Fruit fly (Drosophila melanogaster) whole organism, embryonic: ENCODE results near the gene CG3294.
A peak's percentile ranks its signal among the peaks of the same experiment; 100 is the strongest.

Experiments used
- Bteb2 ChIP-seq: fragments of 200-800 bp; sonication (Bioruptor generic); optimal IDR thresholded peaks from 2 replicates; lab custom pipeline; 2016; ENCODE audit warnings: missing biosample characterization, missing genetic modification characterization
- CG10267 ChIP-seq: fragments of 200-800 bp; sonication (Bioruptor generic); optimal IDR thresholded peaks from 2 replicates; lab custom pipeline; 2018; ENCODE audit warnings: missing biosample characterization, mild to moderate bottlenecking, missing genetic modification characterization, moderate library complexity
- CG10431 ChIP-seq: fragments of 200-800 bp; sonication (Bioruptor generic); optimal IDR thresholded peaks from 3 replicates; lab custom pipeline; 2018; ENCODE audit warnings: missing biosample characterization, mild to moderate bottlenecking, missing genetic modification characterization
- CG10979 ChIP-seq: fragments of 200-800 bp; sonication (Bioruptor generic); optimal IDR thresholded peaks from 2 replicates; lab custom pipeline; 2018; ENCODE audit warnings: missing biosample characterization, mild to moderate bottlenecking, missing genetic modification characterization, moderate library complexity
- CG11093 ChIP-seq: fragments of 200-800 bp; sonication (Bioruptor generic); IDR thresholded peaks from 3 replicates; pipeline ENCODE4 v1.3.6; 2022; ENCODE audit warnings: missing biosample characterization, missing genetic modification characterization
- CG11456 ChIP-seq: fragments of 200-800 bp; sonication (Bioruptor generic); IDR thresholded peaks from 3 replicates; pipeline ENCODE4 v1.3.6; 2022; ENCODE audit warnings: missing biosample characterization, missing genetic modification characterization
- CG11695 ChIP-seq: fragments of 200-800 bp; sonication (Bioruptor generic); IDR thresholded peaks from 3 replicates; pipeline ENCODE4 v1.3.6; 2022; ENCODE audit warnings: missing biosample characterization, missing genetic modification characterization
- CG12391 ChIP-seq: fragments of 200-800 bp; sonication (Bioruptor generic); optimal IDR thresholded peaks from 3 replicates; lab custom pipeline; 2018; ENCODE audit warnings: missing biosample characterization, mild to moderate bottlenecking, missing genetic modification characterization, moderate library complexity
- CG1603 ChIP-seq: fragments of 200-800 bp; sonication (Bioruptor generic); optimal IDR thresholded peaks from 2 replicates; lab custom pipeline; 2019; ENCODE audit warnings: missing biosample characterization, mild to moderate bottlenecking, missing genetic modification characterization, moderate library complexity
- CG2199 ChIP-seq: fragments of 200-800 bp; sonication (Bioruptor generic); IDR thresholded peaks from 3 replicates; pipeline ENCODE4 v1.3.6; 2022; ENCODE audit warnings: missing biosample characterization, missing genetic modification characterization
- CG2202 ChIP-seq: fragments of 200-800 bp; sonication (Bioruptor generic); optimal IDR thresholded peaks from 2 replicates; lab custom pipeline; 2018; ENCODE audit warnings: missing biosample characterization, mild to moderate bottlenecking, missing genetic modification characterization
- CG32772 ChIP-seq: fragments of 200-800 bp; sonication (Bioruptor generic); IDR thresholded peaks from 2 replicates; pipeline ENCODE4 v1.3.6; 2022; ENCODE audit warnings: missing biosample characterization, missing genetic modification characterization
- CG3847 ChIP-seq: fragments of 200-800 bp; sonication (Bioruptor generic); IDR thresholded peaks from 2 replicates; pipeline ENCODE4 v1.3.6; 2022; ENCODE audit warnings: missing biosample characterization, missing genetic modification characterization
- CG42726 ChIP-seq: fragments of 200-800 bp; sonication (Bioruptor generic); IDR thresholded peaks from 2 replicates; pipeline ENCODE4 v1.3.6; 2022; ENCODE audit warnings: missing biosample characterization, missing genetic modification characterization; ENCODE audit not compliant: partially characterized antibody
- CG4404 ChIP-seq: fragments of 200-800 bp; sonication (Bioruptor generic); IDR thresholded peaks from 2 replicates; pipeline ENCODE4 v1.3.6; 2022; ENCODE audit warnings: missing biosample characterization, missing genetic modification characterization
- CG4707 ChIP-seq: fragments of 200-800 bp; sonication (Bioruptor generic); optimal IDR thresholded peaks from 2 replicates; lab custom pipeline; 2018; ENCODE audit warnings: missing biosample characterization, mild to moderate bottlenecking, missing genetic modification characterization, moderate library complexity
- CG4820 ChIP-seq: fragments of 200-800 bp; sonication (Bioruptor generic); optimal IDR thresholded peaks from 3 replicates; lab custom pipeline; 2016; ENCODE audit warnings: missing biosample characterization, missing genetic modification characterization
- CG5245 ChIP-seq: fragments of 200-800 bp; sonication (Bioruptor generic); optimal IDR thresholded peaks from 3 replicates; lab custom pipeline; 2016; ENCODE audit warnings: missing biosample characterization, missing genetic modification characterization
- CG7556 ChIP-seq: fragments of 200-800 bp; sonication (Bioruptor generic); optimal IDR thresholded peaks from 2 replicates; lab custom pipeline; 2017; ENCODE audit warnings: missing biosample characterization, mild to moderate bottlenecking, missing genetic modification characterization
- CG7786 ChIP-seq: fragments of 200-800 bp; sonication (Bioruptor generic); optimal IDR thresholded peaks from 2 replicates; lab custom pipeline; 2016; ENCODE audit warnings: missing biosample characterization, missing genetic modification characterization
- CG8765 ChIP-seq: fragments of 200-800 bp; sonication (Bioruptor generic); IDR thresholded peaks from 2 replicates; pipeline ENCODE4 v1.3.6; 2022; ENCODE audit warnings: missing biosample characterization, missing genetic modification characterization
- CG9609 ChIP-seq: fragments of 200-800 bp; sonication (Bioruptor generic); optimal IDR thresholded peaks from 3 replicates; lab custom pipeline; 2016; ENCODE audit warnings: missing biosample characterization, missing genetic modification characterization
- CG9932 ChIP-seq: fragments of 200-800 bp; sonication (Bioruptor generic); IDR thresholded peaks from 2 replicates; pipeline ENCODE4 v1.3.6; 2022; ENCODE audit warnings: missing biosample characterization, missing genetic modification characterization
- D19A ChIP-seq: fragments of 200-800 bp; optimal IDR thresholded peaks from 3 replicates; lab custom pipeline; 2019; ENCODE audit warnings: missing biosample characterization, mild to moderate bottlenecking, missing genetic modification characterization, moderate library complexity
- Dref ChIP-seq: fragments of 200-800 bp; sonication (Bioruptor generic); IDR thresholded peaks from 2 replicates; pipeline ENCODE4 v1.3.6; 2022; ENCODE audit warnings: missing biosample characterization, missing genetic modification characterization
- E2f1 ChIP-seq: fragments of 200-800 bp; sonication (Bioruptor generic); IDR thresholded peaks from 2 replicates; pipeline ENCODE4 v1.3.6; 2022; ENCODE audit warnings: missing biosample characterization, missing genetic modification characterization
- Fer2 ChIP-seq: fragments of 200-800 bp; sonication (Bioruptor generic); optimal IDR thresholded peaks from 2 replicates; lab custom pipeline; 2018; ENCODE audit warnings: missing biosample characterization, mild to moderate bottlenecking, missing genetic modification characterization, moderate library complexity
- HHEX ChIP-seq: fragments of 200-800 bp; sonication (Bioruptor generic); optimal IDR thresholded peaks from 3 replicates; lab custom pipeline; 2017; ENCODE audit warnings: missing biosample characterization, mild to moderate bottlenecking, missing genetic modification characterization, missing genetic modification reagents
- HLH54F ChIP-seq: fragments of 200-800 bp; sonication (Bioruptor generic); optimal IDR thresholded peaks from 3 replicates; lab custom pipeline; 2016; ENCODE audit warnings: missing biosample characterization, missing genetic modification characterization
- HLHmδ ChIP-seq: fragments of 200-800 bp; sonication (Bioruptor generic); optimal IDR thresholded peaks from 2 replicates; lab custom pipeline; 2018; ENCODE audit warnings: missing biosample characterization, mild to moderate bottlenecking, missing genetic modification characterization, moderate library complexity
- HmgD ChIP-seq: fragments of 200-800 bp; sonication (Bioruptor generic); optimal IDR thresholded peaks from 3 replicates; lab custom pipeline; 2016; ENCODE audit warnings: missing biosample characterization, missing genetic modification characterization
- NC2α ChIP-seq: fragments of 200-800 bp; sonication (Bioruptor generic); optimal IDR thresholded peaks from 2 replicates; lab custom pipeline; 2016; ENCODE audit warnings: missing biosample characterization, missing genetic modification characterization
- NC2β ChIP-seq: fragments of 200-800 bp; sonication (Bioruptor generic); optimal IDR thresholded peaks from 2 replicates; lab custom pipeline; 2016; ENCODE audit warnings: missing biosample characterization, missing genetic modification characterization
- Ssrp ChIP-seq: fragments of 200-800 bp; sonication (Bioruptor generic); optimal IDR thresholded peaks from 2 replicates; lab custom pipeline; 2018; ENCODE audit warnings: missing biosample characterization, mild to moderate bottlenecking, missing genetic modification characterization, moderate library complexity
- abd-A ChIP-seq: fragments of 200-800 bp; sonication (Bioruptor generic); optimal IDR thresholded peaks from 3 replicates; lab custom pipeline; 2019; ENCODE audit warnings: missing biosample characterization, mild to moderate bottlenecking, missing genetic modification characterization, moderate library complexity
- ci ChIP-seq: fragments of 200-800 bp; sonication (Bioruptor generic); IDR thresholded peaks from 3 replicates; pipeline ENCODE4 v1.3.6; 2022; ENCODE audit warnings: missing biosample characterization, missing genetic modification characterization
- croc ChIP-seq: fragments of 200-800 bp; sonication (Bioruptor generic); conservative IDR thresholded peaks from 3 replicates; pipeline ENCODE4 v1.3.6; 2022; ENCODE audit warnings: missing biosample characterization, missing genetic modification characterization
- dimm ChIP-seq: fragments of 200-800 bp; sonication (Bioruptor generic); IDR thresholded peaks from 2 replicates; pipeline ENCODE4 v1.3.6; 2022; ENCODE audit warnings: missing biosample characterization, missing genetic modification characterization
- dm ChIP-seq: fragments of 200-800 bp; sonication (Bioruptor generic); optimal IDR thresholded peaks from 3 replicates; lab custom pipeline; 2016; ENCODE audit warnings: missing biosample characterization, missing genetic modification characterization
- dysf ChIP-seq: fragments of 200-800 bp; sonication (Bioruptor generic); IDR thresholded peaks from 3 replicates; pipeline ENCODE4 v1.3.6; 2022; ENCODE audit warnings: missing biosample characterization, missing genetic modification characterization
- ems ChIP-seq: fragments of 200-800 bp; sonication (Bioruptor generic); optimal IDR thresholded peaks from 3 replicates; lab custom pipeline; 2016; ENCODE audit warnings: missing biosample characterization, missing genetic modification characterization
- ewg ChIP-seq: fragments of 200-800 bp; sonication (Bioruptor generic); optimal IDR thresholded peaks from 3 replicates; lab custom pipeline; 2017; ENCODE audit warnings: mild to moderate bottlenecking, missing biosample characterization, missing genetic modification reagents, missing genetic modification characterization
- hbn ChIP-seq: fragments of 200-800 bp; sonication (Bioruptor generic); IDR thresholded peaks from 2 replicates; pipeline ENCODE4 v1.3.6; 2022; ENCODE audit warnings: missing biosample characterization, missing genetic modification characterization; ENCODE audit not compliant: partially characterized antibody
- hth ChIP-seq: fragments of >200 bp; optimal IDR thresholded peaks from 2 replicates; lab custom pipeline; 2017; ENCODE audit warnings: inconsistent platforms
- ind ChIP-seq: fragments of 200-800 bp; sonication (Bioruptor generic); optimal IDR thresholded peaks from 3 replicates; lab custom pipeline; 2016; ENCODE audit warnings: missing biosample characterization, missing genetic modification characterization
- pzg ChIP-seq: fragments of 200-800 bp; sonication (Bioruptor generic); optimal IDR thresholded peaks from 3 replicates; lab custom pipeline; 2018; ENCODE audit warnings: missing biosample characterization, mild to moderate bottlenecking, missing genetic modification characterization, moderate library complexity
- sens ChIP-seq: fragments of 200-800 bp; sonication (Bioruptor generic); peaks from one replicate; lab custom pipeline; 2016; ENCODE audit warnings: missing biosample characterization, missing genetic modification characterization
- slp2 ChIP-seq: fragments of 200-800 bp; sonication (Bioruptor generic); optimal IDR thresholded peaks from 2 replicates; lab custom pipeline; 2016; ENCODE audit warnings: missing biosample characterization, missing genetic modification characterization
- ssp ChIP-seq: fragments of 200-800 bp; sonication (Bioruptor generic); IDR thresholded peaks from 2 replicates; pipeline ENCODE4 v1.3.6; 2022; ENCODE audit warnings: missing biosample characterization, missing genetic modification characterization
- tio ChIP-seq: fragments of 200-800 bp; sonication (Bioruptor generic); optimal IDR thresholded peaks from 2 replicates; lab custom pipeline; 2017; ENCODE audit warnings: missing biosample characterization, missing genetic modification characterization, inconsistent platforms
- unpg ChIP-seq: fragments of 200-800 bp; sonication (Bioruptor generic); optimal IDR thresholded peaks from 3 replicates; lab custom pipeline; 2018; ENCODE audit warnings: missing biosample characterization, mild to moderate bottlenecking, missing genetic modification characterization, moderate library complexity
- yki ChIP-seq: fragments of >200 bp; optimal IDR thresholded peaks from 3 replicates; lab custom pipeline; 2018

The CG3294 gene

DNA sequence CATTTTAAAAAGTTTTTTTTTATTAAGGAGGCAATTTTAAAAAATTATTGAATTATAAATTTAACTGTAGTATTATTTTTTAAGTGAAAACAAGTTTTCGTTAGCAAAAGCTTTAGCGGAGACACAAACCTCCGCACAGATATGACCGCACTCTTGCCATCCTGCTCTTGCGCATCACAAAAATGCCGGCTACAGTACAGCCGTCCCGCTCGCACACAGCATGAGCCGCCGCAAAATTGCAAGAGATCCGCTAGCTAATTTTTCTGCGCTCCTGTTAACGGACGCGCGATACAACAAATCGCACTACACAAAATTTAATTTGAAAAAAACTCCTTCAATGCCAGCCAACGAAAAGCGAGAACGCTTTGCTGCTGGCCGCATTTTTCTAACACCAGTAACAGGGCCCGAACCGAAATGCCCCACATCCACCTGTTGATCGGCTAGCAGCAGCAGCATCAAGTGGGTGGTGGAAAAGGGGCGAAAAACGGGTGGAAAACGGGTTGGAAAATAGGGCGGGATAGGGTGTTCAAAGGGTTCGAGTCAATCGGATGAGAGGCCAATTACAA lies 15.8 kb downstream of the CG3294 start (continued):
- TF ChIP-seq hbn (GFP tag; lab: Robert Waterston, UW) (0 out of 2 replicates have a peak, but pooled peaks have one; percentile 31), pzg (peak; percentile 49), CG10431 (GFP tag; lab: Kevin White, UChicago) (no peak), CG7556 (GFP tag; lab: Kevin White, UChicago) (peak; percentile 55), CG3847 (GFP tag; lab: Robert Waterston, UW) (peak; percentile 33), ems (GFP tag; lab: Kevin White, UChicago) (peak; percentile 23), CG4404 (GFP tag; lab: Robert Waterston, UW) (no peak), croc (GFP tag; lab: Robert Waterston, UW) (no peak), CG2202 (tag; lab: Kevin White, UChicago) (peak; percentile 10), ind (GFP tag; lab: Kevin White, UChicago) (no peak), CG12391 (tag; lab: Kevin White, UChicago) (peak; percentile 69), HLHmδ (GFP tag; lab: Kevin White, UChicago) (peak; percentile 28), HmgD (GFP tag; lab: Kevin White, UChicago) (peak; percentile 17), CG4820 (GFP tag; lab: Kevin White, UChicago) (no peak), tio (no peak), CG9932 (peak; percentile 56; the same call in 1 of the 2 replicates), hth (lab: Kevin White, UChicago) (no peak), HLH54F (no peak), ci (GFP tag; lab: Robert Waterston, UW) (peak; percentile 54; the same call in 1 of the 3 replicates), Ssrp (tag; lab: Kevin White, UChicago) (peak; percentile 25), dysf (GFP tag; lab: Robert Waterston, UW) (peak; percentile 49; the same call in 1 of the 3 replicates), Bteb2 (peak; percentile 21), dimm (no peak), CG11695 (GFP tag; lab: Robert Waterston, UW) (no peak), NC2β (GFP tag; lab: Kevin White, UChicago) (no peak), Fer2 (no peak), NC2α (no peak), CG10267 (peak; percentile 24), CG2199 (peak; percentile 83; the same call in 2 of the 3 replicates), yki (no peak), CG8765 (GFP tag; lab: Robert Waterston, UW) (no peak), CG9609 (GFP tag; lab: Kevin White, UChicago) (no peak), CG5245 (GFP tag; lab: Kevin White, UChicago) (no peak), Dref (GFP tag; lab: Robert Waterston, UW) (no peak), slp2 (GFP tag; lab: Kevin White, UChicago) (no peak), CG7786 (GFP tag; lab: Kevin White, UChicago) (no peak), abd-A (tag; lab: Kevin White, UChicago) (peak; percentile 76), ewg (GFP tag; lab: Kevin White, UChicago) (peak; percentile 30), CG11093 (no peak), D19A (tag; lab: Kevin White, UChicago) (peak; percentile 81), E2f1 (GFP tag; lab: Robert Waterston, UW) (peak; percentile 57; the same call in 1 of the 2 replicates), CG1603 (peak; percentile 45), CG4707 (GFP tag; lab: Kevin White, UChicago) (peak; percentile 20), HHEX (no peak), unpg (GFP tag; lab: Kevin White, UChicago) (peak; percentile 52), CG11456 (no peak), CG32772 (GFP tag; lab: Robert Waterston, UW) (peak; percentile 71), ssp (GFP tag; lab: Robert Waterston, UW) (no peak), sens (GFP tag; lab: Kevin White, UChicago) (peak; percentile 62), CG42726 (GFP tag; lab: Robert Waterston, UW) (peak; percentile 74), dm (GFP tag; lab: Kevin White, UChicago) (peak; percentile 63), CG10979 (peak; percentile 26)
